Fruit fly (Drosophila melanogaster): Measurements from ENCODE around the gene CG7102.

- TF ChIP-seq usp (GFP tag; optimal IDR thresholded peaks at IDR 0.05) (no peak), Hr78 (GFP tag; optimal IDR thresholded peaks at IDR 0.05) (no peak), pan (optimal IDR thresholded peaks at IDR 0.05) (no peak), GATAd (GFP tag; optimal IDR thresholded peaks at IDR 0.05) (no peak)
Observed at dm6 chr2L:7926288-7927061, 39.2 kb upstream of the CG7102 start.

Measured in whole organism, wandering third instar larva.